Worm (Caenorhabditis elegans) whole organism, L1 larva: ENCODE data around the gene C08E8.1.

Source experiments
- C34B4.2 ChIP-seq: sonication (generic microtip); optimal IDR thresholded peaks from 2 replicates; lab custom pipeline; 2017; ENCODE audit warnings: mild to moderate bottlenecking, missing genetic modification characterization, missing compliant biosample characterization
- F16B12.6 ChIP-seq: fragments of 150-350 bp; optimal IDR thresholded peaks from 2 replicates; lab custom pipeline; 2014; ENCODE audit warnings: missing biosample characterization, missing genetic modification characterization
- Y116A8C.19 ChIP-seq: sonication (generic microtip); optimal IDR thresholded peaks from 2 replicates; lab custom pipeline; 2016; ENCODE audit warnings: missing compliant biosample characterization, missing genetic modification characterization, borderline replicate concordance
- aly-2 ChIP-seq: fragments of 150-350 bp; optimal IDR thresholded peaks from 2 replicates; lab custom pipeline; 2014; ENCODE audit warnings: missing biosample characterization, missing genetic modification characterization
- blmp-1 ChIP-seq: fragments of 150-350 bp; optimal IDR thresholded peaks from 2 replicates; lab custom pipeline; 2014; ENCODE audit warnings: missing biosample characterization, missing genetic modification characterization
- ceh-63 ChIP-seq: fragments of 200-800 bp; sonication (Bioruptor generic); optimal IDR thresholded peaks from 2 replicates; lab custom pipeline; 2018; ENCODE audit warnings: mild to moderate bottlenecking, missing genetic modification characterization, missing compliant biosample characterization
- ceh-90 ChIP-seq: sonication (generic microtip); optimal IDR thresholded peaks from 2 replicates; lab custom pipeline; 2016; ENCODE audit warnings: missing genetic modification characterization, missing compliant biosample characterization
- ces-1 ChIP-seq: fragments of 150-350 bp; optimal IDR thresholded peaks from 2 replicates; lab custom pipeline; 2014; ENCODE audit warnings: missing biosample characterization, missing genetic modification reagents, missing genetic modification characterization
- dpl-1 ChIP-seq, 3 experiments: fragments of 150-350 bp in 2 of 3; sonication (generic microtip) in 1 of 3; optimal IDR thresholded peaks; 2 replicates each; lab custom pipeline; 2014 to 2017; ENCODE audit warnings: missing biosample characterization in 3 of 3, missing genetic modification characterization in 3 of 3, missing genetic modification reagents in 3 of 3
- dsc-1 ChIP-seq: sonication (generic microtip); optimal IDR thresholded peaks from 2 replicates; lab custom pipeline; 2016; ENCODE audit warnings: mild to moderate bottlenecking, missing genetic modification characterization, missing compliant biosample characterization
- efl-1 ChIP-seq, 4 experiments: fragments of 150-350 bp; optimal IDR thresholded peaks in 3 of 4; peaks in 1 of 4; 1 replicate in 1 of 4; 2 replicates in 3 of 4; lab custom pipeline; 2014; ENCODE audit warnings: missing biosample characterization in 2 of 4, missing genetic modification characterization in 2 of 4, missing genetic modification reagents in 2 of 4
- elt-3 ChIP-seq, 6 experiments: fragments of 150-350 bp in 1 of 6; sonication (generic microtip); optimal IDR thresholded peaks; 2 replicates each; lab custom pipeline; 2017 to 2018; ENCODE audit warnings: missing biosample characterization in 6 of 6, missing genetic modification characterization in 6 of 6, inconsistent platforms in 1 of 6
- ets-5 ChIP-seq: fragments of 200-800 bp; sonication (Bioruptor generic); IDR thresholded peaks from 2 replicates; pipeline ENCODE4 v1.3.6; 2022; ENCODE audit warnings: missing genetic modification characterization, missing compliant biosample characterization
- hlh-4 ChIP-seq: sonication (generic microtip); optimal IDR thresholded peaks from 2 replicates; lab custom pipeline; 2016; ENCODE audit warnings: mild to moderate bottlenecking, missing genetic modification characterization, missing compliant biosample characterization
- isw-1 ChIP-seq: fragments of 200-800 bp; sonication (Bioruptor generic); IDR thresholded peaks from 2 replicates; pipeline ENCODE4 v1.3.6; 2022; ENCODE audit warnings: missing genetic modification characterization, missing compliant biosample characterization
- jun-1 ChIP-seq: fragments of 150-350 bp; optimal IDR thresholded peaks from 2 replicates; lab custom pipeline; 2014; ENCODE audit warnings: missing biosample characterization, missing genetic modification reagents, missing genetic modification characterization
- lin-13 ChIP-seq: fragments of 150-350 bp; optimal IDR thresholded peaks from 2 replicates; lab custom pipeline; 2014; ENCODE audit warnings: missing biosample characterization, missing genetic modification reagents, missing genetic modification characterization
- lin-14 ChIP-seq: fragments of 200-800 bp; sonication (Bioruptor generic); optimal IDR thresholded peaks from 2 replicates; lab custom pipeline; 2018; ENCODE audit warnings: mild to moderate bottlenecking, missing genetic modification characterization, moderate library complexity, missing compliant biosample characterization
- lin-15B ChIP-seq: fragments of 150-350 bp; sonication (generic microtip); optimal IDR thresholded peaks from 3 replicates; lab custom pipeline; 2014; ENCODE audit warnings: missing biosample characterization, missing genetic modification characterization
- lin-35 ChIP-seq, 2 experiments: fragments of 150-350 bp; optimal IDR thresholded peaks; 2 replicates each; lab custom pipeline; 2014; ENCODE audit warnings: missing biosample characterization in 2 of 2, missing genetic modification characterization in 2 of 2, missing genetic modification reagents in 2 of 2
- lin-39 ChIP-seq: fragments of 150-350 bp; optimal IDR thresholded peaks from 2 replicates; lab custom pipeline; 2014; ENCODE audit warnings: missing biosample characterization, missing genetic modification reagents, missing genetic modification characterization
- lir-3 ChIP-seq: sonication (generic microtip); optimal IDR thresholded peaks from 2 replicates; lab custom pipeline; 2016; ENCODE audit warnings: mild to moderate bottlenecking, missing genetic modification characterization, moderate library complexity, missing compliant biosample characterization; ENCODE audit not compliant: poor library complexity
- lsy-2 ChIP-seq, 2 experiments: fragments of 150-350 bp; optimal IDR thresholded peaks; 2 replicates each; lab custom pipeline; 2014; ENCODE audit warnings: missing biosample characterization in 2 of 2, missing genetic modification characterization in 2 of 2
- mdl-1 ChIP-seq, 2 experiments: fragments of 150-350 bp; optimal IDR thresholded peaks; 2 replicates each; lab custom pipeline; 2014 to 2017; ENCODE audit warnings: missing biosample characterization in 2 of 2, missing genetic modification characterization in 2 of 2, inconsistent platforms in 1 of 2
- nhr-19 ChIP-seq: fragments of 200-800 bp; sonication (Bioruptor generic); conservative IDR thresholded peaks from 2 replicates; pipeline ENCODE4 v1.3.6; 2022; ENCODE audit warnings: missing genetic modification characterization, missing compliant biosample characterization
- nhr-20 ChIP-seq: sonication (generic microtip); optimal IDR thresholded peaks from 2 replicates; lab custom pipeline; 2016; ENCODE audit warnings: mild to moderate bottlenecking, missing genetic modification characterization, missing compliant biosample characterization
- nhr-28 ChIP-seq: fragments of 150-350 bp; optimal IDR thresholded peaks from 2 replicates; lab custom pipeline; 2014; ENCODE audit warnings: missing biosample characterization, missing genetic modification characterization
- nhr-71 ChIP-seq: sonication (generic microtip); optimal IDR thresholded peaks from 2 replicates; lab custom pipeline; 2016; ENCODE audit warnings: mild to moderate bottlenecking, missing genetic modification characterization, moderate library complexity, missing compliant biosample characterization
- nhr-76 ChIP-seq: sonication (generic microtip); optimal IDR thresholded peaks from 2 replicates; lab custom pipeline; 2017; ENCODE audit warnings: missing biosample characterization, missing genetic modification characterization
- nhr-84 ChIP-seq: sonication (generic microtip); optimal IDR thresholded peaks from 2 replicates; lab custom pipeline; 2017; ENCODE audit warnings: missing biosample characterization, missing genetic modification characterization
- nhr-85 ChIP-seq: sonication (generic microtip); peaks from one replicate; lab custom pipeline; 2016; ENCODE audit warnings: missing genetic modification characterization, inconsistent platforms, missing compliant biosample characterization
- nhr-90 ChIP-seq: sonication (generic microtip); optimal IDR thresholded peaks from 2 replicates; lab custom pipeline; 2016; ENCODE audit warnings: mild to moderate bottlenecking, missing genetic modification characterization, missing compliant biosample characterization; ENCODE audit not compliant: poor library complexity
- pqm-1 ChIP-seq: sonication (generic microtip); optimal IDR thresholded peaks from 3 replicates; lab custom pipeline; 2017; ENCODE audit warnings: missing biosample characterization, missing genetic modification characterization
- skn-1 ChIP-seq: fragments of 150-350 bp; optimal IDR thresholded peaks from 2 replicates; lab custom pipeline; 2014; ENCODE audit warnings: missing biosample characterization, missing genetic modification characterization
- snu-23 ChIP-seq: sonication (generic microtip); optimal IDR thresholded peaks from 2 replicates; lab custom pipeline; 2016; ENCODE audit warnings: missing genetic modification characterization, missing compliant biosample characterization
- sox-4 ChIP-seq: sonication (generic microtip); optimal IDR thresholded peaks from 2 replicates; lab custom pipeline; 2016; ENCODE audit warnings: missing genetic modification characterization, missing compliant biosample characterization
- sup-37 ChIP-seq: fragments of 200-800 bp; sonication (Bioruptor generic); optimal IDR thresholded peaks from 2 replicates; lab custom pipeline; 2018; ENCODE audit warnings: mild to moderate bottlenecking, missing genetic modification characterization, missing compliant biosample characterization
- tbx-2 ChIP-seq: sonication (generic microtip); optimal IDR thresholded peaks from 2 replicates; lab custom pipeline; 2016; ENCODE audit warnings: missing genetic modification characterization, missing compliant biosample characterization
- tlp-1 ChIP-seq: fragments of 150-350 bp; optimal IDR thresholded peaks from 2 replicates; lab custom pipeline; 2014; ENCODE audit warnings: missing biosample characterization, missing genetic modification characterization
- unc-130 ChIP-seq: fragments of 150-350 bp; optimal IDR thresholded peaks from 2 replicates; lab custom pipeline; 2017; ENCODE audit warnings: missing biosample characterization, missing genetic modification characterization, inconsistent platforms
- unc-86 ChIP-seq: sonication (generic microtip); optimal IDR thresholded peaks from 2 replicates; lab custom pipeline; 2016; ENCODE audit warnings: missing genetic modification characterization, missing compliant biosample characterization
- unc-98 ChIP-seq: fragments of 200-800 bp; sonication (Bioruptor generic); IDR thresholded peaks from 2 replicates; pipeline ENCODE4 v1.3.6; 2022; ENCODE audit warnings: missing genetic modification characterization, missing compliant biosample characterization
- xbp-1 ChIP-seq: sonication (generic microtip); optimal IDR thresholded peaks from 2 replicates; lab custom pipeline; 2016; ENCODE audit warnings: missing genetic modification characterization, missing compliant biosample characterization
- zag-1 ChIP-seq: fragments of 150-350 bp; optimal IDR thresholded peaks from 2 replicates; lab custom pipeline; 2014; ENCODE audit warnings: missing biosample characterization, missing genetic modification characterization
- zip-4 ChIP-seq: fragments of 200-800 bp; sonication (Bioruptor generic); optimal IDR thresholded peaks from 2 replicates; lab custom pipeline; 2018; ENCODE audit warnings: mild to moderate bottlenecking, missing genetic modification characterization, moderate library complexity, missing compliant biosample characterization

The C08E8.1 gene

DNA sequence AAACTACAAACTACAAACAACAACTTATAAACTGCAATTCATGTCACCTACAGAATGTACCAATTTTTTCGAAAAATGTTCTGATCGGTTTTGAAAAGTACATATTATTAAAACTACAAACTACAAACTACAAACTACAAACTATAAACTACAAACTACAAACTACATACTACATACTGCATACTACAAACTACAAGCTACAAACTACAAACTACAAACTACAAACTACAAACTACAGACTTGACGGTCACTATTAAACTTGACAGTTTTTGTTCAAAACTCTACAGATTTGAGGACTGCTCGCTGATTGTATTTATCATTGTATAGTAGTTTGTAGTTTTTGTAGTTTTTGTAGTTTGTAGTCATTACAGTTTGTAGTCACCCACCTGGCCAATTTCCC lies 8.0 kb downstream of the C08E8.1 start:
- no peak for TF ChIP-seq lin-35 (GFP tag; optimal IDR thresholded peaks at IDR 0.05; lab: Kevin White, UChicago)
- TF ChIP-seq mdl-1 (tag; optimal IDR thresholded peaks at IDR 0.05; lab: Kevin White, UChicago): no peak
- TF ChIP-seq jun-1 (tag; lab: Kevin White, UChicago): no peak
- no peak for TF ChIP-seq nhr-20 (tag; lab: Kevin White, UChicago)
- TF ChIP-seq, all 84 proteins: peak for 0

DNA sequence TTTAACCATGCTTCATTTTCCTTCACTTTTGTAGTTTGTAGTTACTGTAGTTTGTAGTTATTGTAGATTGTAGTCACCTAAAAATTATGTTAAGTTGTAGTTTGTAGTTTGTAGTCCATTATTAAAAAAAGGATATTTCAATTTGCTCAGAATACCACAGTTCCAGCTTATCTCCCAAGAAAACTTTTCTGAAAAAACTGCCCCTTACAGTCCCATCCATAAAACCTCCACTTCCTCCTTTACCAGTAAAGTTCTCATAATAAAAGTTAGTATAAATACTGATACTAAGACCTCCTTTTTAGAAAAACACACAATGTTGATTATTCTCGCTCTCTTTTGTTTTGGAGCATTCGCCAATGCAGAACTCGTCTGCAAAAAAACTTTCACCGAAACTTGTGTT lies 11.6 kb downstream of the C08E8.1 start, which contains the start of gene C08E8.11:
TSS of gene C08E8.11 (plus strand) at position 301 of the 400 bp plus-strand sequence.
- TF ChIP-seq lin-39 (no peak), efl-1 (optimal IDR thresholded peaks at IDR 0.05; lab: Kevin White, UChicago) (no peak), efl-1 (GFP tag; optimal IDR thresholded peaks at IDR 0.05 in 1 of 2; lab: Kevin White, UChicago) (peak in 1 of 2 experiments; percentile 78)
- TF ChIP-seq, all 84 proteins: peak for 1

DNA sequence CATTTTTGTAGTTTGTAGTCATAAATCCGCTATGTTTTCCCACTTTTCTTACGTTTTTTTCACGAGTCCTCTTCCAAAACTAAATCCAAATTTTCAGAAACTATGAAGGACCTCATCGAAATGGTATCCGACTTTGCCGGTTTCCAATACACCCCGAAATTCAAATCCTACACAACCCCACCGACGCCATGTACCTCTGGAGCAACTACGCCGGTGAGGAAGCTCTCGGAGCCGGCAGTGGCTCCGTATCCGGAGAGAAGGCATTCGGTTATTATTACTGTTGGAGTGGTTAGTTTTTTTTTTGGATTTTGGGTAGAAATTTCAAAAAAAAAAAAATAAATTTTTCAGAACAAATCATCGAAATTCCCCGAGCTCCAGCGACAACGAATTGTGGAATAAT lies 12.3 kb downstream of the C08E8.1 start, which contains the start of gene C08E8.3:
TSS of gene C08E8.3 (plus strand) at position 84 of the 400 bp plus-strand sequence.
- TF ChIP-seq ces-1 (GFP tag; lab: Kevin White, UChicago): no peak
- TF ChIP-seq nhr-85: peak; percentile 21
- TF ChIP-seq efl-1 (optimal IDR thresholded peaks at IDR 0.05; lab: Kevin White, UChicago): no peak
- TF ChIP-seq efl-1 (GFP tag; optimal IDR thresholded peaks at IDR 0.05 in 1 of 2; lab: Kevin White, UChicago): peak in 1 of 2 experiments; percentile 56

DNA sequence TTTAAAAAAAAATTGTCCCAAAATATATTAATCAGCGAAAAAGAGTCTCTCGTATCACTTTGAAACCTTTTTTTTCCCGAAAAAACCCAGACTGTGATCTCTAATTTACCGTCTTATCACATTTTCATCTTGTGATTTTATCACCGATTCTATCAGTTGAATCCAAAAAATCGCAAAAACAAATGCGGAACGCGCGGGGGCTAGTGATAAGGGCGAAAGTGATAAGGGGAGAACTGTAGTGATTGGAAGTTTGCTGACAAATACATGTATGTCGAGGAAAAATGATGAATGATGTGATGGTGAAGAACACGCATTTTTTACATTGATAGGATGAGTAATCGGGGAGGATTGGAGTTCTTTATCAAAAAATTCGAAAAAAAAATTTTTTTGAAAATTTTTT lies 16.2 kb downstream of the C08E8.1 start:
- TF ChIP-seq zip-4 (no peak), ceh-90 (tag; lab: Kevin White, UChicago) (no peak), efl-1 (optimal IDR thresholded peaks at IDR 0.05; lab: Kevin White, UChicago) (no peak), efl-1 (GFP tag; optimal IDR thresholded peaks at IDR 0.05 in 1 of 2; lab: Kevin White, UChicago) (no peak), lin-13 (GFP tag; lab: Kevin White, UChicago) (no peak), nhr-71 (peak; percentile 47), Y116A8C.19 (tag; lab: Kevin White, UChicago) (no peak), elt-3 (tag; optimal IDR thresholded peaks at IDR 0.05; lab: Kevin White, UChicago) (peak in 5 of 6 experiments; percentile 87 to 97 (median 88)), dsc-1 (no peak), skn-1 (peak; percentile 53), tlp-1 (peak; percentile 63), C34B4.2 (tag; lab: Kevin White, UChicago) (no peak), sup-37 (GFP tag; lab: Kevin White, UChicago) (no peak), lir-3 (tag; lab: Kevin White, UChicago) (no peak), nhr-19 (GFP tag; lab: Robert Waterston, UW) (peak; percentile 35), nhr-90 (tag; lab: Kevin White, UChicago) (peak; percentile 65), ceh-63 (GFP tag; lab: Kevin White, UChicago) (no peak), nhr-76 (tag; lab: Kevin White, UChicago) (no peak), zag-1 (tag; lab: Kevin White, UChicago) (no peak), isw-1 (GFP tag; lab: Robert Waterston, UW) (no peak), unc-130 (tag; lab: Kevin White, UChicago) (no peak), hlh-4 (tag; lab: Kevin White, UChicago) (no peak), unc-98 (no peak), xbp-1 (tag; lab: Kevin White, UChicago) (no peak), nhr-84 (no peak), dpl-1 (GFP tag; optimal IDR thresholded peaks at IDR 0.05; lab: Kevin White, UChicago) (no peak), lin-39 (no peak), lin-15B (no peak), tbx-2 (tag; lab: Kevin White, UChicago) (peak; percentile 18), ets-5 (no peak), sox-4 (no peak), unc-86 (tag; lab: Kevin White, UChicago) (no peak), lsy-2 (tag; optimal IDR thresholded peaks at IDR 0.05; lab: Kevin White, UChicago) (no peak), nhr-28 (tag; lab: Kevin White, UChicago) (no peak), F16B12.6 (tag; lab: Kevin White, UChicago) (no peak), aly-2 (tag; lab: Kevin White, UChicago) (no peak), nhr-85 (no peak), pqm-1 (peak; percentile 98), snu-23 (GFP tag; lab: Kevin White, UChicago) (no peak), blmp-1 (tag; lab: Kevin White, UChicago) (peak; percentile 93), lin-14 (GFP tag; lab: Kevin White, UChicago) (peak; percentile 80)
